Fruit fly (Drosophila melanogaster) whole organism: Measurements from ENCODE around the gene Sr-CIII.

Source experiments
- CG8478 ChIP-seq: fragments of >200 bp; optimal IDR thresholded peaks from 2 replicates; lab custom pipeline; 2018; ENCODE audit warnings: inconsistent platforms
- Dll ChIP-seq: fragments of >200 bp; optimal IDR thresholded peaks from 2 replicates; lab custom pipeline; 2017
- EcR ChIP-seq, 2 experiments: fragments of >200 bp; optimal IDR thresholded peaks; 2 replicates each; lab custom pipeline; 2017; ENCODE audit warnings: missing biosample characterization in 2 of 2, missing genetic modification characterization in 2 of 2, missing genetic modification reagents in 2 of 2
- pan ChIP-seq: fragments of >200 bp; optimal IDR thresholded peaks from 2 replicates; lab custom pipeline; 2017
- psq ChIP-seq: fragments of >200 bp; optimal IDR thresholded peaks from 2 replicates; lab custom pipeline; 2017
- usp ChIP-seq: fragments of >200 bp; optimal IDR thresholded peaks from 2 replicates; lab custom pipeline; 2017; ENCODE audit warnings: missing biosample characterization, missing genetic modification characterization, mixed read lengths

Sr-CIII gene

dm6 chr2L:4120043-4120442 is at the start of gene Sr-CIII:
Sr-CIII (plus strand) TSS chr2L:4120343.
- no peak for TF ChIP-seq usp (GFP tag; lab: Kevin White, UChicago)
- TF ChIP-seq CG8478 (lab: Kevin White, UChicago) = no peak
- no peak for TF ChIP-seq psq (lab: Kevin White, UChicago)
- TF ChIP-seq EcR (GFP tag; optimal IDR thresholded peaks at IDR 0.05; lab: Kevin White, UChicago) = no peak
- TF ChIP-seq pan (lab: Kevin White, UChicago) = no peak
- no peak for TF ChIP-seq Dll (lab: Kevin White, UChicago)

dm6 chr2L:4070442-4070841 is 49.7 kb upstream of the Sr-CIII start:
- TF ChIP-seq usp (GFP tag; lab: Kevin White, UChicago) = no peak
- TF ChIP-seq CG8478 (lab: Kevin White, UChicago) = no peak
- no peak for TF ChIP-seq pan (lab: Kevin White, UChicago)

- TF ChIP-seq CG8478 (lab: Kevin White, UChicago) = no peak
- TF ChIP-seq Dll (lab: Kevin White, UChicago) = no peak
- TF ChIP-seq usp (GFP tag; lab: Kevin White, UChicago) = no peak
- no peak for TF ChIP-seq psq (lab: Kevin White, UChicago)
- TF ChIP-seq EcR (GFP tag; optimal IDR thresholded peaks at IDR 0.05; lab: Kevin White, UChicago) = no peak
- no peak for TF ChIP-seq pan (lab: Kevin White, UChicago)
These were observed 48.6 kb upstream of the Sr-CIII start for dm6 chr2L:4071558-4071957.

- TF ChIP-seq Dll (lab: Kevin White, UChicago) = no peak
- no peak for TF ChIP-seq psq (lab: Kevin White, UChicago)
- TF ChIP-seq pan (lab: Kevin White, UChicago) = no peak
- TF ChIP-seq CG8478 (lab: Kevin White, UChicago) = no peak
- TF ChIP-seq EcR (GFP tag; optimal IDR thresholded peaks at IDR 0.05; lab: Kevin White, UChicago) = no peak
- no peak for TF ChIP-seq usp (GFP tag; lab: Kevin White, UChicago)
These were observed 44.4 kb upstream of the Sr-CIII start for dm6 chr2L:4075783-4076182.

- TF ChIP-seq EcR (GFP tag; optimal IDR thresholded peaks at IDR 0.05; lab: Kevin White, UChicago) (no peak), CG8478 (lab: Kevin White, UChicago) (no peak), psq (lab: Kevin White, UChicago) (no peak), Dll (lab: Kevin White, UChicago) (no peak), usp (GFP tag; lab: Kevin White, UChicago) (no peak), pan (lab: Kevin White, UChicago) (no peak)
These were observed 39.4 kb upstream of the Sr-CIII start for dm6 chr2L:4080768-4081167.

- no peak for TF ChIP-seq psq (lab: Kevin White, UChicago)
- TF ChIP-seq EcR (GFP tag; optimal IDR thresholded peaks at IDR 0.05; lab: Kevin White, UChicago) = no peak
- no peak for TF ChIP-seq Dll (lab: Kevin White, UChicago)
- TF ChIP-seq usp (GFP tag; lab: Kevin White, UChicago) = no peak
- TF ChIP-seq CG8478 (lab: Kevin White, UChicago) = no peak
- no peak for TF ChIP-seq pan (lab: Kevin White, UChicago)
These were observed 36.0 kb upstream of the Sr-CIII start for dm6 chr2L:4084166-4084565.

dm6 chr2L:4089613-4090012 is 30.5 kb upstream of the Sr-CIII start:
- no peak for TF ChIP-seq pan (lab: Kevin White, UChicago)

dm6 chr2L:4091720-4092119 is 28.4 kb upstream of the Sr-CIII start:
- TF ChIP-seq EcR (GFP tag; optimal IDR thresholded peaks at IDR 0.05; lab: Kevin White, UChicago) = no peak
- TF ChIP-seq usp (GFP tag; lab: Kevin White, UChicago) = no peak
- TF ChIP-seq Dll (lab: Kevin White, UChicago) = no peak
- TF ChIP-seq pan (lab: Kevin White, UChicago) = no peak
- TF ChIP-seq psq (lab: Kevin White, UChicago) = no peak
- no peak for TF ChIP-seq CG8478 (lab: Kevin White, UChicago)

- TF ChIP-seq Dll (lab: Kevin White, UChicago) = no peak
- no peak for TF ChIP-seq CG8478 (lab: Kevin White, UChicago)
- TF ChIP-seq usp (GFP tag; lab: Kevin White, UChicago) = no peak
- TF ChIP-seq pan (lab: Kevin White, UChicago) = no peak
- no peak for TF ChIP-seq EcR (GFP tag; optimal IDR thresholded peaks at IDR 0.05; lab: Kevin White, UChicago)
- TF ChIP-seq psq (lab: Kevin White, UChicago) = no peak
These were observed 26.3 kb upstream of the Sr-CIII start for dm6 chr2L:4093728-4094324.

- TF ChIP-seq psq (lab: Kevin White, UChicago) (no peak), pan (lab: Kevin White, UChicago) (no peak), Dll (lab: Kevin White, UChicago) (no peak), EcR (GFP tag; optimal IDR thresholded peaks at IDR 0.05; lab: Kevin White, UChicago) (no peak), CG8478 (lab: Kevin White, UChicago) (no peak), usp (GFP tag; lab: Kevin White, UChicago) (no peak)
These were observed 23.6 kb upstream of the Sr-CIII start for dm6 chr2L:4096552-4096951.

- TF ChIP-seq CG8478 (lab: Kevin White, UChicago) = no peak
- TF ChIP-seq psq (lab: Kevin White, UChicago) = no peak
- TF ChIP-seq Dll (lab: Kevin White, UChicago) = no peak
- no peak for TF ChIP-seq EcR (GFP tag; optimal IDR thresholded peaks at IDR 0.05; lab: Kevin White, UChicago)
- no peak for TF ChIP-seq pan (lab: Kevin White, UChicago)
- TF ChIP-seq usp (GFP tag; lab: Kevin White, UChicago) = no peak
These were observed 10.0 kb upstream of the Sr-CIII start for dm6 chr2L:4110132-4110531.

dm6 chr2L:4116656-4117055 is 3.5 kb upstream of the Sr-CIII start:
- TF ChIP-seq usp (GFP tag; lab: Kevin White, UChicago) (no peak), CG8478 (lab: Kevin White, UChicago) (no peak)
